Worm (Caenorhabditis elegans): ENCODE measurements around the gene txdc-9.

Gene txdc-9

ce11 chrIII:6431766-6432228 is at the start of gene txdc-9, which contains the start of gene mrps-17:
TSS of gene txdc-9 (plus strand) at chrIII:6432178.
TSS of gene mrps-17 (minus strand) at chrIII:6431798.
- no peak for TF ChIP-seq unc-62 (GFP tag; optimal IDR thresholded peaks at IDR 0.05)

ce11 chrIII:6382987-6383602 is 48.9 kb upstream of the txdc-9 start, which contains the start of gene let-716:
TSS of gene let-716 (plus strand) at chrIII:6383552.
- no peak for TF ChIP-seq unc-62 (GFP tag; optimal IDR thresholded peaks at IDR 0.05)

- TF ChIP-seq unc-62 (GFP tag; optimal IDR thresholded peaks at IDR 0.05), result no peak
Observed at ce11 chrIII:6389533-6389932, 42.4 kb upstream of the txdc-9 start, which contains the start of gene C16A3.2. TSS of gene C16A3.2 (plus strand) at chrIII:6389833.

- TF ChIP-seq unc-62 (GFP tag; optimal IDR thresholded peaks at IDR 0.05), result no peak
Observed at ce11 chrIII:6390644-6391043, 41.3 kb upstream of the txdc-9 start, which contains the start of gene smrc-1. TSS of gene smrc-1 (plus strand) at chrIII:6390944.

- no peak for TF ChIP-seq unc-62 (GFP tag; optimal IDR thresholded peaks at IDR 0.05)
Observed at ce11 chrIII:6395706-6396232, 36.2 kb upstream of the txdc-9 start, which contains the start of gene oatr-1. TSS of gene oatr-1 (minus strand) at chrIII:6396182.

- TF ChIP-seq unc-62 (GFP tag; optimal IDR thresholded peaks at IDR 0.05), result no peak
Observed at ce11 chrIII:6396381-6396780, 35.6 kb upstream of the txdc-9 start.

- TF ChIP-seq unc-62 (GFP tag; optimal IDR thresholded peaks at IDR 0.05), result no peak
Observed at ce11 chrIII:6398124-6398523, 33.9 kb upstream of the txdc-9 start.

ce11 chrIII:6399424-6399823 is 32.6 kb upstream of the txdc-9 start:
- TF ChIP-seq unc-62 (GFP tag; optimal IDR thresholded peaks at IDR 0.05), result no peak

- TF ChIP-seq unc-62 (GFP tag; optimal IDR thresholded peaks at IDR 0.05), result no peak
Observed at ce11 chrIII:6402346-6402745, 29.6 kb upstream of the txdc-9 start.

ce11 chrIII:6402810-6403209 is 29.2 kb upstream of the txdc-9 start:
- TF ChIP-seq unc-62 (GFP tag; optimal IDR thresholded peaks at IDR 0.05), result no peak

- TF ChIP-seq unc-62 (GFP tag; optimal IDR thresholded peaks at IDR 0.05), result no peak
Observed at ce11 chrIII:6405121-6405520, 26.9 kb upstream of the txdc-9 start.

ce11 chrIII:6406829-6407228 is 25.1 kb upstream of the txdc-9 start, which contains the start of gene let-756:
TSS of gene let-756 (plus strand) at chrIII:6407129.
- TF ChIP-seq unc-62 (GFP tag; optimal IDR thresholded peaks at IDR 0.05), result no peak

ce11 chrIII:6411430-6411829 is 20.5 kb upstream of the txdc-9 start:
- TF ChIP-seq unc-62 (GFP tag; optimal IDR thresholded peaks at IDR 0.05), result no peak

ce11 chrIII:6411914-6412313 is 20.1 kb upstream of the txdc-9 start, which contains the start of gene C05D11.5:
TSS of gene C05D11.5 (minus strand) at chrIII:6412014.
- no peak for TF ChIP-seq unc-62 (GFP tag; optimal IDR thresholded peaks at IDR 0.05)

- TF ChIP-seq unc-62 (GFP tag; optimal IDR thresholded peaks at IDR 0.05), result no peak
Observed at ce11 chrIII:6415306-6415973, 16.5 kb upstream of the txdc-9 start, which contains the start of gene nas-4. TSS of gene nas-4 (minus strand) at chrIII:6415656.

ce11 chrIII:6418254-6418653 is 13.7 kb upstream of the txdc-9 start:
- TF ChIP-seq unc-62 (GFP tag; optimal IDR thresholded peaks at IDR 0.05), result no peak
